Fruit fly (Drosophila melanogaster) whole organism, embryonic: ENCODE measurements around the gene CG32313.

ENCODE experiments used
- CG12769 ChIP-seq: fragments of 200-800 bp; sonication (Bioruptor generic); optimal IDR thresholded peaks from 2 replicates; lab custom pipeline; 2019; ENCODE audit warnings: missing biosample characterization, mild to moderate bottlenecking, missing genetic modification characterization, moderate library complexity
- CG1603 ChIP-seq: fragments of 200-800 bp; sonication (Bioruptor generic); optimal IDR thresholded peaks from 2 replicates; lab custom pipeline; 2019; ENCODE audit warnings: missing biosample characterization, mild to moderate bottlenecking, missing genetic modification characterization, moderate library complexity
- CG16813 ChIP-seq: fragments of 200-800 bp; sonication (Bioruptor generic); IDR thresholded peaks from 3 replicates; pipeline ENCODE4 v1.3.6; 2022; ENCODE audit warnings: missing biosample characterization, missing genetic modification characterization; ENCODE audit not compliant: partially characterized antibody
- CG17385 ChIP-seq: fragments of 200-800 bp; sonication (Bioruptor generic); optimal IDR thresholded peaks from 3 replicates; lab custom pipeline; 2018; ENCODE audit warnings: missing biosample characterization, mild to moderate bottlenecking, missing genetic modification characterization
- CG2199 ChIP-seq: fragments of 200-800 bp; sonication (Bioruptor generic); IDR thresholded peaks from 3 replicates; pipeline ENCODE4 v1.3.6; 2022; ENCODE audit warnings: missing biosample characterization, missing genetic modification characterization
- CG31365 ChIP-seq: fragments of 200-800 bp; sonication (Bioruptor generic); optimal IDR thresholded peaks from 2 replicates; lab custom pipeline; 2018; ENCODE audit warnings: missing biosample characterization, mild to moderate bottlenecking, missing genetic modification characterization
- CG3407 ChIP-seq: fragments of 200-800 bp; sonication (Bioruptor generic); optimal IDR thresholded peaks from 2 replicates; lab custom pipeline; 2018; ENCODE audit warnings: missing biosample characterization, mild to moderate bottlenecking, missing genetic modification characterization
- CG3847 ChIP-seq: fragments of 200-800 bp; sonication (Bioruptor generic); IDR thresholded peaks from 2 replicates; pipeline ENCODE4 v1.3.6; 2022; ENCODE audit warnings: missing biosample characterization, missing genetic modification characterization
- CG4424 ChIP-seq: fragments of 200-800 bp; sonication (Bioruptor generic); optimal IDR thresholded peaks from 3 replicates; lab custom pipeline; 2016; ENCODE audit warnings: missing biosample characterization, missing genetic modification characterization
- CG4707 ChIP-seq: fragments of 200-800 bp; sonication (Bioruptor generic); optimal IDR thresholded peaks from 2 replicates; lab custom pipeline; 2018; ENCODE audit warnings: missing biosample characterization, mild to moderate bottlenecking, missing genetic modification characterization, moderate library complexity
- CG4854 ChIP-seq: fragments of 200-800 bp; sonication (Bioruptor generic); optimal IDR thresholded peaks from 2 replicates; lab custom pipeline; 2016; ENCODE audit warnings: missing biosample characterization, missing genetic modification characterization, inconsistent platforms
- CG7963 ChIP-seq: fragments of 200-800 bp; sonication (Bioruptor generic); IDR thresholded peaks from 3 replicates; pipeline ENCODE4 v1.3.6; 2022; ENCODE audit warnings: missing biosample characterization, missing genetic modification characterization; ENCODE audit not compliant: partially characterized antibody
- CG9817 ChIP-seq: fragments of 200-800 bp; sonication (Bioruptor generic); optimal IDR thresholded peaks from 2 replicates; lab custom pipeline; 2018; ENCODE audit warnings: missing biosample characterization, mild to moderate bottlenecking, missing genetic modification characterization, moderate library complexity
- D ChIP-seq, 2 experiments: fragments of 200-800 bp in 1 of 2; fragments of >200 bp in 1 of 2; sonication (Bioruptor generic) in 1 of 2; optimal IDR thresholded peaks; 2 replicates in 1 of 2; 3 replicates in 1 of 2; lab custom pipeline; 2017; ENCODE audit warnings: mild to moderate bottlenecking in 1 of 2, missing biosample characterization in 1 of 2, missing genetic modification characterization in 1 of 2, missing genetic modification reagents in 1 of 2
- Dad ChIP-seq: fragments of 200-800 bp; sonication (Bioruptor generic); optimal IDR thresholded peaks from 3 replicates; lab custom pipeline; 2016; ENCODE audit warnings: missing biosample characterization, missing genetic modification characterization
- E2f1 ChIP-seq: fragments of 200-800 bp; sonication (Bioruptor generic); IDR thresholded peaks from 2 replicates; pipeline ENCODE4 v1.3.6; 2022; ENCODE audit warnings: missing biosample characterization, missing genetic modification characterization
- Elba2 ChIP-seq: fragments of 200-800 bp; sonication (Bioruptor generic); optimal IDR thresholded peaks from 3 replicates; lab custom pipeline; 2016; ENCODE audit warnings: missing biosample characterization, missing genetic modification characterization
- Gug ChIP-seq: fragments of 200-800 bp; sonication (Bioruptor generic); IDR thresholded peaks from 4 replicates; pipeline ENCODE4 v1.3.6; 2022; ENCODE audit warnings: missing biosample characterization, missing genetic modification characterization
- Lhr ChIP-seq: fragments of 200-800 bp; sonication (Bioruptor generic); optimal IDR thresholded peaks from 3 replicates; lab custom pipeline; 2017; ENCODE audit warnings: mild to moderate bottlenecking, missing biosample characterization, missing genetic modification reagents, missing genetic modification characterization
- Lim3 ChIP-seq: fragments of 200-800 bp; sonication (Bioruptor generic); IDR thresholded peaks from 2 replicates; pipeline ENCODE4 v1.3.6; 2022; ENCODE audit warnings: missing biosample characterization, missing genetic modification characterization
- MBD-R2 ChIP-seq: fragments of 200-800 bp; sonication (Bioruptor generic); IDR thresholded peaks from 2 replicates; pipeline ENCODE4 v1.3.6; 2022; ENCODE audit warnings: missing biosample characterization, missing genetic modification characterization
- Mad ChIP-seq: fragments of 200-800 bp; sonication (Bioruptor generic); optimal IDR thresholded peaks from 2 replicates; lab custom pipeline; 2016; ENCODE audit warnings: missing biosample characterization, missing genetic modification characterization
- Mes4 ChIP-seq: fragments of 200-800 bp; sonication (Bioruptor generic); optimal IDR thresholded peaks from 2 replicates; lab custom pipeline; 2016; ENCODE audit warnings: missing biosample characterization, missing genetic modification characterization
- Pdp1 ChIP-seq, 2 experiments: fragments of 200-800 bp; sonication (Bioruptor generic); optimal IDR thresholded peaks; 3 replicates each; lab custom pipeline; 2016; ENCODE audit warnings: missing biosample characterization in 2 of 2, missing genetic modification characterization in 2 of 2, mild to moderate bottlenecking in 1 of 2, moderate library complexity in 1 of 2
- Ptx1 ChIP-seq: fragments of 200-800 bp; sonication (Bioruptor generic); IDR thresholded peaks from 2 replicates; pipeline ENCODE4 v1.3.6; 2022; ENCODE audit warnings: missing biosample characterization, missing genetic modification characterization
- abd-A ChIP-seq: fragments of 200-800 bp; sonication (Bioruptor generic); optimal IDR thresholded peaks from 3 replicates; lab custom pipeline; 2019; ENCODE audit warnings: missing biosample characterization, mild to moderate bottlenecking, missing genetic modification characterization, moderate library complexity
- ac ChIP-seq: fragments of 200-800 bp; sonication (Bioruptor generic); optimal IDR thresholded peaks from 3 replicates; lab custom pipeline; 2017; ENCODE audit warnings: missing biosample characterization, mild to moderate bottlenecking, missing genetic modification characterization
- bab2 ChIP-seq: fragments of 200-800 bp; sonication (Bioruptor generic); optimal IDR thresholded peaks from 2 replicates; lab custom pipeline; 2016; ENCODE audit warnings: missing biosample characterization, missing genetic modification characterization
- chinmo ChIP-seq: fragments of 200-800 bp; sonication (Bioruptor generic); IDR thresholded peaks from 4 replicates; pipeline ENCODE4 v1.3.6; 2022; ENCODE audit warnings: missing biosample characterization, missing genetic modification characterization; ENCODE audit not compliant: partially characterized antibody
- crol ChIP-seq: fragments of 200-800 bp; sonication (Bioruptor generic); IDR thresholded peaks from 2 replicates; pipeline ENCODE4 v1.3.6; 2022; ENCODE audit warnings: missing biosample characterization, missing genetic modification characterization
- crp ChIP-seq, 2 experiments: fragments of 200-800 bp; sonication (Bioruptor generic); optimal IDR thresholded peaks; 2 replicates in 1 of 2; 3 replicates in 1 of 2; lab custom pipeline; 2017; ENCODE audit warnings: missing biosample characterization in 2 of 2, missing genetic modification characterization in 2 of 2, mild to moderate bottlenecking in 1 of 2, moderate library complexity in 1 of 2
- dmrt99B ChIP-seq: fragments of 200-800 bp; sonication (Bioruptor generic); optimal IDR thresholded peaks from 2 replicates; lab custom pipeline; 2018; ENCODE audit warnings: missing biosample characterization, mild to moderate bottlenecking, missing genetic modification characterization, moderate library complexity
- emc ChIP-seq: fragments of 200-800 bp; sonication (Bioruptor generic); optimal IDR thresholded peaks from 2 replicates; lab custom pipeline; 2016; ENCODE audit warnings: missing biosample characterization, missing genetic modification characterization
- nom ChIP-seq: fragments of 200-800 bp; sonication (Bioruptor generic); optimal IDR thresholded peaks from 2 replicates; lab custom pipeline; 2017; ENCODE audit warnings: missing biosample characterization, missing genetic modification characterization, mild to moderate bottlenecking, moderate library complexity, missing genetic modification reagents
- onecut ChIP-seq: fragments of 200-800 bp; sonication (Bioruptor generic); IDR thresholded peaks from 2 replicates; pipeline ENCODE4 v1.3.6; 2022; ENCODE audit warnings: missing biosample characterization, missing genetic modification characterization
- phol ChIP-seq: fragments of 200-800 bp; sonication (Bioruptor generic); optimal IDR thresholded peaks from 3 replicates; lab custom pipeline; 2018; ENCODE audit warnings: missing biosample characterization, mild to moderate bottlenecking, missing genetic modification characterization, moderate library complexity
- psq ChIP-seq: fragments of 200-800 bp; sonication (Bioruptor generic); optimal IDR thresholded peaks from 2 replicates; lab custom pipeline; 2017; ENCODE audit warnings: missing biosample characterization, missing genetic modification characterization
- pum ChIP-seq: fragments of 200-800 bp; sonication (Bioruptor generic); optimal IDR thresholded peaks from 2 replicates; lab custom pipeline; 2016; ENCODE audit warnings: missing biosample characterization, missing genetic modification characterization
- sd ChIP-seq: fragments of 200-800 bp; sonication (Bioruptor generic); optimal IDR thresholded peaks from 3 replicates; lab custom pipeline; 2018; ENCODE audit warnings: missing biosample characterization, mild to moderate bottlenecking, missing genetic modification characterization, moderate library complexity
- sens-2 ChIP-seq: fragments of 200-800 bp; sonication (Bioruptor generic); IDR thresholded peaks from 2 replicates; pipeline ENCODE4 v1.3.6; 2022; ENCODE audit warnings: missing biosample characterization, missing genetic modification characterization
- slou ChIP-seq: fragments of 200-800 bp; sonication (Bioruptor generic); optimal IDR thresholded peaks from 3 replicates; lab custom pipeline; 2016; ENCODE audit warnings: missing biosample characterization, missing genetic modification characterization
- so ChIP-seq: fragments of 200-800 bp; sonication (Bioruptor generic); IDR thresholded peaks from 3 replicates; pipeline ENCODE4 v1.3.6; 2022; ENCODE audit warnings: missing biosample characterization, missing genetic modification characterization
- trh ChIP-seq: fragments of 200-800 bp; sonication (Bioruptor generic); optimal IDR thresholded peaks from 2 replicates; lab custom pipeline; 2016; ENCODE audit warnings: missing biosample characterization, missing genetic modification characterization
- vnd ChIP-seq: fragments of 200-800 bp; sonication (Bioruptor generic); IDR thresholded peaks from 3 replicates; pipeline ENCODE4 v1.3.6; 2022; ENCODE audit warnings: missing biosample characterization, missing genetic modification characterization; ENCODE audit not compliant: partially characterized antibody
- wek ChIP-seq: fragments of 200-800 bp; sonication (Bioruptor generic); optimal IDR thresholded peaks from 3 replicates; lab custom pipeline; 2018; ENCODE audit warnings: missing biosample characterization, mild to moderate bottlenecking, missing genetic modification characterization, moderate library complexity
- z ChIP-seq: fragments of 200-800 bp; sonication (Bioruptor generic); IDR thresholded peaks from 3 replicates; pipeline ENCODE4 v1.3.6; 2022; ENCODE audit warnings: missing biosample characterization, missing genetic modification characterization
- zf30C ChIP-seq: fragments of 200-800 bp; sonication (Bioruptor generic); optimal IDR thresholded peaks from 3 replicates; lab custom pipeline; 2018; ENCODE audit warnings: missing biosample characterization, mild to moderate bottlenecking, missing genetic modification characterization

Gene CG32313

dm6 chr3L:1573191-1573590, 27.6 kb upstream of the CG32313 start:
- TF ChIP-seq CG2199 (GFP tag; lab: Robert Waterston, UW) (0 out of 3 replicates have a peak, but pooled peaks have one; percentile 66), wek (GFP tag; lab: Kevin White, UChicago) (peak; percentile 15), vnd (GFP tag; lab: Robert Waterston, UW) (peak; percentile 20; the same call in 1 of the 3 replicates), CG1603 (no peak), D (optimal IDR thresholded peaks at IDR 0.05; lab: Kevin White, UChicago) (no peak), D (GFP tag; optimal IDR thresholded peaks at IDR 0.05; lab: Kevin White, UChicago) (no peak), sd (tag; lab: Kevin White, UChicago) (peak; percentile 97)
- TF ChIP-seq, all 482 proteins: peak for 4

- TF ChIP-seq CG12769 (tag; lab: Kevin White, UChicago) (peak; percentile 59), sd (tag; lab: Kevin White, UChicago) (peak; percentile 42), Pdp1 (GFP tag; optimal IDR thresholded peaks at IDR 0.05; lab: Kevin White, UChicago) (peak in 1 of 2 experiments; percentile 13), Gug (GFP tag; lab: Robert Waterston, UW) (no peak), emc (no peak), CG16813 (GFP tag; lab: Robert Waterston, UW) (no peak), chinmo (GFP tag; lab: Robert Waterston, UW) (0 out of 4 replicates have a peak, but pooled peaks have one; percentile 43), so (GFP tag; lab: Robert Waterston, UW) (peak; percentile 68; the same call in 2 of the 3 replicates), crol (GFP tag; lab: Robert Waterston, UW) (peak; percentile 69), CG4424 (no peak), z (GFP tag; lab: Robert Waterston, UW) (0 out of 3 replicates have a peak, but pooled peaks have one; percentile 55), Ptx1 (no peak), onecut (peak; percentile 36), dmrt99B (tag; lab: Kevin White, UChicago) (no peak), CG17385 (GFP tag; lab: Kevin White, UChicago) (peak; percentile 6), CG3847 (GFP tag; lab: Robert Waterston, UW) (no peak)
These were observed 25.5 kb upstream of the CG32313 start for dm6 chr3L:1571077-1571476.

- TF ChIP-seq zf30C (GFP tag; lab: Kevin White, UChicago) (no peak), chinmo (GFP tag; lab: Robert Waterston, UW) (0 out of 4 replicates have a peak, but pooled peaks have one; percentile 16), CG9817 (tag; lab: Kevin White, UChicago) (no peak), E2f1 (no peak), Mad (GFP tag; lab: Kevin White, UChicago) (no peak), sens-2 (GFP tag; lab: Robert Waterston, UW) (no peak), Mes4 (no peak), psq (GFP tag; lab: Kevin White, UChicago) (peak; percentile 63), bab2 (GFP tag; lab: Kevin White, UChicago) (no peak), Lhr (GFP tag; lab: Kevin White, UChicago) (no peak), CG7963 (GFP tag; lab: Robert Waterston, UW) (no peak), phol (tag; lab: Kevin White, UChicago) (no peak), CG4854 (no peak), nom (GFP tag; lab: Kevin White, UChicago) (no peak), abd-A (tag; lab: Kevin White, UChicago) (no peak), CG31365 (tag; lab: Kevin White, UChicago) (no peak), ac (GFP tag; lab: Kevin White, UChicago) (no peak), MBD-R2 (GFP tag; lab: Robert Waterston, UW) (peak; percentile 18; the same call in 1 of the 2 replicates), Elba2 (GFP tag; lab: Kevin White, UChicago) (peak; percentile 7), pum (GFP tag; lab: Kevin White, UChicago) (no peak), trh (GFP tag; lab: Kevin White, UChicago) (no peak), Lim3 (GFP tag; lab: Robert Waterston, UW) (no peak), CG4707 (no peak), crp (GFP tag; optimal IDR thresholded peaks at IDR 0.05; lab: Kevin White, UChicago) (peak in 1 of 2 experiments; percentile 15), vnd (GFP tag; lab: Robert Waterston, UW) (no peak), slou (no peak), crol (GFP tag; lab: Robert Waterston, UW) (peak; percentile 30; the same call in 1 of the 2 replicates), CG3407 (GFP tag; lab: Kevin White, UChicago) (no peak), Dad (GFP tag; lab: Kevin White, UChicago) (no peak)
These were observed 24.4 kb upstream of the CG32313 start for dm6 chr3L:1569966-1570276.
